Worm (Caenorhabditis elegans): ENCODE measurements around the gene cyp-33B1.

cyp-33B1 gene

DNA sequence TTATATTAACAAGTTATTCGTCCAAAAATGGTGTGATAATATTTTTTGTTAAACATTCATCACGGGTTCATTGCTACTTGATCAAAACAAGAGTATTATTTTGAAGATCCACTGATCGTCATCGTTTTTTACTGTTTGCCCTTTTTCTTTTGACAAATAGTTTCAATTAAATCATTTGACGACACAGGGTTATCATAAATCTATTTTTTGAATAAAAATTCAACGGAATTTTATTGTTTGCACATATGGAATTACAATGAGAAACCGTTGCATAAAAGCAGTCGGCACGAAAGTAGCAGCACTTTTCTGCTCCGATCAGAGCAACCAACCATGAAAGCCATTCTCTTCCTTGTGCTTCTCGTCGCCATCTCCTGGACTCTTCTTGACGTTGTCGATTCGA lies 26.5 kb downstream of the cyp-33B1 start, which contains the start of gene fip-2:
Gene fip-2, plus strand, starts transcription at position 301 of the 400 bp plus-strand sequence.
- TF ChIP-seq cnd-1 (tag; optimal IDR thresholded peaks at IDR 0.05) = no peak
- TF ChIP-seq blmp-1 (tag; optimal IDR thresholded peaks at IDR 0.05) = no peak
- TF ChIP-seq ztf-11 (tag; optimal IDR thresholded peaks at IDR 0.05) = no peak
- TF ChIP-seq bed-3 (GFP tag; optimal IDR thresholded peaks at IDR 0.05) = no peak
- TF ChIP-seq drap-1 (GFP tag; optimal IDR thresholded peaks at IDR 0.05) = no peak
- TF ChIP-seq lsy-2 (tag; optimal IDR thresholded peaks at IDR 0.05) = no peak
- TF ChIP-seq pha-4 (tag; optimal IDR thresholded peaks at IDR 0.05) = no peak
- no peak for TF ChIP-seq ham-2 (GFP tag; optimal IDR thresholded peaks at IDR 0.05)
- no peak for TF ChIP-seq tbx-8 (GFP tag; optimal IDR thresholded peaks at IDR 0.05)
- TF ChIP-seq snpc-4 (tag; optimal IDR thresholded peaks at IDR 0.05) = no peak
- TF ChIP-seq mep-1 (tag; optimal IDR thresholded peaks at IDR 0.05) = no peak
- TF ChIP-seq nhr-12 (tag; optimal IDR thresholded peaks at IDR 0.05) = no peak
- TF ChIP-seq elt-3 (tag; optimal IDR thresholded peaks at IDR 0.05) = no peak
- no peak for TF ChIP-seq ces-1 (GFP tag; optimal IDR thresholded peaks at IDR 0.05)
- no peak for TF ChIP-seq mls-2 (tag; optimal IDR thresholded peaks at IDR 0.05)
- no peak for TF ChIP-seq ceh-83 (GFP tag; optimal IDR thresholded peaks at IDR 0.05)

DNA sequence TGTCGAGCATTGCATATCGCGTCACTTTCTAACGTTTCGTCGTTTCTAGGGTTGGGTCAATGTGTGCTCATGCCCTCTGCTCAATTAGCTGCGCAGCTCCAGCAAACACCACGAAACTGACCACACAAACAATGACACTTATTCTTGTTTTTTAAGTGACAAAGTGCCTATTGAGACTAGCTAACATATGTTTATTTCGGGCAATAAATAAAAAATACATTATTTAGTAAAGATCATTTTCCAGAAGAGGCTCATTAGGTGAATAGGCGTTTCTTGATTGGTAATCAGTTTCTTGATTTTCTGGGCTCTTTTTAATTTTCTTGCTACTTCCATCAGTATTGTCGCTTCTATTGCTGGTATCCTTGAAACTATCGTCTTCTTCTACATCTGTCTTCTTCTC lies 28.6 kb downstream of the cyp-33B1 start, which contains the start of gene T27E4.5:
Gene T27E4.5, minus strand, starts transcription at position 101 of the 400 bp plus-strand sequence.
- TF ChIP-seq lsy-2 (tag; optimal IDR thresholded peaks at IDR 0.05) = no peak
- no peak for TF ChIP-seq ces-1 (GFP tag; optimal IDR thresholded peaks at IDR 0.05)
- TF ChIP-seq ceh-43 (GFP tag; optimal IDR thresholded peaks at IDR 0.05) = no peak
- no peak for TF ChIP-seq elt-1 (tag; optimal IDR thresholded peaks at IDR 0.05; ENCODE audit: borderline replicate concordance, insufficient read depth)
- no peak for TF ChIP-seq snpc-4 (tag; optimal IDR thresholded peaks at IDR 0.05)
- no peak for TF ChIP-seq elt-3 (tag; optimal IDR thresholded peaks at IDR 0.05)
- no peak for TF ChIP-seq bed-3 (GFP tag; optimal IDR thresholded peaks at IDR 0.05)
- no peak for TF ChIP-seq nhr-12 (tag; optimal IDR thresholded peaks at IDR 0.05)
- TF ChIP-seq unc-39 (tag; optimal IDR thresholded peaks at IDR 0.05) = no peak
- no peak for TF ChIP-seq sptf-1 (tag; optimal IDR thresholded peaks at IDR 0.05)
- no peak for TF ChIP-seq hlh-1 (tag; optimal IDR thresholded peaks at IDR 0.05)
- no peak for TF ChIP-seq lin-32 (GFP tag; optimal IDR thresholded peaks at IDR 0.05)

DNA sequence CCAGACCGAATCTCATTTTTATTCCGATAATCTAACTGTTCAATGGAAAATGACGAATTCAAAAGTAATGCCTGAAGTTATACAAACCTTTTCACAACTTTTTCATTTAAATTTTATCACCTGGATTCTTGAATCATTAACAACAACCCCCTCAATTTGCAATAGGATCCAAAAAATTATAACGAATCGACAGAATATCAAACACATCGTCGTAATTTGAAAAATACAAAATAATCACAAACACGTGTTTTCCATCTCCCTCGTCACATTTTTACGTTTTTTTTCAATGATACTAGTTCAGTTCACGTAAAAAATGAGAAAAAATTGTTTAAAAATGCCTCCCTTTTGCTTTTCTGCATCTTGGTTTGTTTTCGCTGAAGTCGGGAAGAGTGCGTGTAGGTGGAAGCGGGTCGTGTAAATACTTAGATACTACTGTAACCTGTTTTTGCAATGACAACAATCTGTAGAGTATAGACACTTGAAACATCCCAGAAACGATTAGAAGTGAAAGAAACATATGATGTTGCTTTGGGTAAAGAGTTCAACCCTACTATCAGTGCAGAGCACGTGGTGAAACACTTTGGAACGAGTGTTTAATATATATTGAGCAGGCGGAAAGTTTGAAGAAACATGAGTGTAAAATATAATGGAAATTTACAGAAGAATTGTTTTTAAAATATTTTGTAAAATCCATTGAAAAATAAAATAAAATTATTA lies 32.4 kb downstream of the cyp-33B1 start, which contains the start of gene oac-50:
Gene oac-50, minus strand, starts transcription at position 219 of the 717 bp plus-strand sequence.
- TF ChIP-seq ham-2 (GFP tag; optimal IDR thresholded peaks at IDR 0.05) = no peak
- no peak for TF ChIP-seq mab-5 (tag; optimal IDR thresholded peaks at IDR 0.05)

DNA sequence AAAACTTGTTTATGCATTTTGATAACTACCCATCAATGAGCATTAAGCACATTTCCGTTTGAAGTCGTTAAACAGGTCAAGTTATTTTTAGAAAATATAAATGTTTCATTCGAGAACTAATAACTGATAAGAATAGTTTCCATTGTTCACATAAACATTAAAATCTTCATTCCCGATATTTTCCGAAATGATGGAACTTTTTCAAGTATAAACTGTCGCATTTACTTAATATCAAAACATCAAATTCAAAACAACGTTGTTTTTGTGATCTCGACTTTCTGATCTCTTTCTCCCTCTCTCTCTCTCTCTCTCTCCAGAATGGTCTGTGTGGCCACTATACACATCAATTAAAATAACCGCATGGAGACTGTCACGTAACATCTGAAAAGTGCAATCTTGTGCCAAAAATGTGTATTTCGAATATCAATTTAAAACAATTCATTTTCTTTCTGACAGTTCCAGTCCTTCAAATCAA lies 33.3 kb downstream of the cyp-33B1 start:
- TF ChIP-seq flh-1 (GFP tag; optimal IDR thresholded peaks at IDR 0.05) (no peak), sptf-1 (tag; optimal IDR thresholded peaks at IDR 0.05) (no peak), M03D4.4 (tag; optimal IDR thresholded peaks at IDR 0.05) (no peak)

DNA sequence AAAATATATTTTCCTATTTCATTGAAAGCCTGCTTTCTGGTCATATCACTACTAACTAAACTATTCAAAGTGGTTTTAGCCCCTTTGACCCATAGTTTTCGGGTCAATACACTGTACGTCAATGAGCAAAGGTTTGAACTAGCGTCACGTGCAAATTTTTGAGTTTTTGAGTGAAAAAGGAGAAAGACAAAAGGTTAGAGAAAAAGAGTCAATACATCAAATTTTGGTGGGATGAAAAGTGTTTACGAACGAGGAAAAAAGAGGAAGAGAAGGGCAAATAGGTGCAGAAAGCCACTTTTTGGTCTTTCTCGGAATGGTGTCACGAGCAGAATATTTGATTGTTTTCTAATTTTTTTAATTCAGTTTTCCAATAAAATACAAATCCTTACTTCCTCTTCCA lies 34.7 kb downstream of the cyp-33B1 start:
- TF ChIP-seq hlh-1 (tag; optimal IDR thresholded peaks at IDR 0.05) = no peak

DNA sequence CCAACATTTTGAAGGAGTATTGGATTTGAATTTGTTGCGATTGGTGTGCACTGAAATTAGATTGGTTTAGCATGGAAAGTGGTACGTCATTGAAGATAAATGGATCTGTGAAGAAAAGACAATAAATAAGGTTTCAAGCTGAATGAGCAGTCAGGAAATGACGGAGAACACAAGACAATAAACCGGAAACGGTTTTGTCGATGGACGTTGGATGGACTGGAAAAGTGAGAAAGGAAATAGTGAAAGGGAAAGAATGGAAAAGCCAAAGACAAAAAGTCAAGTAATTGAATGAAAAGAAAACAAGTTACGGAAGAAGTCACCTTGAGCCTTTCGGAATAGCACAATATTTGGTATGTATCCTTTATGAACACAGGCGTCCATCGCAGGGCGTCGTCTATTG lies 35.1 kb downstream of the cyp-33B1 start, which contains the start of gene T27E4.7:
Gene T27E4.7, minus strand, starts transcription at position 50 of the 400 bp plus-strand sequence.
- TF ChIP-seq ceh-43 (GFP tag; optimal IDR thresholded peaks at IDR 0.05) (no peak), nhr-12 (tag; optimal IDR thresholded peaks at IDR 0.05) (no peak), sptf-1 (tag; optimal IDR thresholded peaks at IDR 0.05) (no peak), unc-39 (tag; optimal IDR thresholded peaks at IDR 0.05) (no peak), ceh-83 (GFP tag; optimal IDR thresholded peaks at IDR 0.05) (no peak), tbx-8 (GFP tag; optimal IDR thresholded peaks at IDR 0.05) (no peak), drap-1 (GFP tag; optimal IDR thresholded peaks at IDR 0.05) (no peak), mls-2 (tag; optimal IDR thresholded peaks at IDR 0.05) (no peak), ces-1 (GFP tag; optimal IDR thresholded peaks at IDR 0.05) (no peak)

DNA sequence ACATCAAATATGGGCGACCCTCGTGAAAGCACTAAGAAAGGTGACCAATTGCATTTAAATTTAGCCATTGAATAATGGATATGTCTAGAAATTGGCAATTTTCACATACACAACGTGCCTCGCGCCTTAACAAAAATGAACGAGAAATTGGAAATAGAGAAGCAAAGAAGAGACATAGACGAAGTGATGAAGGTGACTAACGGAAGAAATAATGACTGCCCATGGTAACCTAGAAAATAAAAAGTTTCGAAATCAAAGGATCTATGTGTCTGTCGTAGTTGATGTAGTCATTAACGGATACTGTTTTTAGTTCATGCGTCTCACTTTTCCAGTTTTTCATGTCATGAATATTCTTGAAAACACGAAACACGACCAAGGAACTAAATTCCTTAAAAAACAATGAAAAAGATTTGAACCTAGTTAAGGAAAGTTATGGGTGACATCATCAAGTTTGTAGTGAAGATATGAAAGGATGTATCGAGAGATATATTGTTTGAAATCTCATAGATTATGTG lies 37.0 kb downstream of the cyp-33B1 start:
- no peak for TF ChIP-seq ceh-39 (tag; optimal IDR thresholded peaks at IDR 0.05)

Data from whole organism, mixed stage, embryonic.